Worm (Caenorhabditis elegans): Measurements from ENCODE around the gene srh-272.

DNA sequence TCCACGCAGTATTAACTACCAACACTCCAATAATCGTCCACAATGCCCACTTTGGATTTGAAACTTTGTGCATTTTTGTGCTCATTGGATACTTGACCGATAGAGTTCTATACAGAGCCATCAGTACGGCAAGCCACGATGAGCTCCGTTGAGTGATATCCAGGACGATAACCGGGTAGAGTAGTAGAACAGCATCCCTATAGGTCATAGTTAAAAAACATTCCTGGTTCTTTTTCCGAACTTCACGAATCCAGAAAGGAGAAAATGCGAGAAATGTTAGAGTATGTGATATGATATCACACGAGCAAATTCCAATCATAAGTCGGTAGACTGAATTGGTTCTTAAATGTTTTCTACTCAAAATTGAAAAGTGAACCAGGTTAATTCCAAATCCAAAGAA is 25.1 kb downstream of the srh-272 start:
- TF ChIP-seq skn-1 (tag; optimal IDR thresholded peaks at IDR 0.05), result no peak
- TF ChIP-seq lin-39 (tag; optimal IDR thresholded peaks at IDR 0.05), result no peak
- no peak for TF ChIP-seq ztf-11 (tag; optimal IDR thresholded peaks at IDR 0.05)
- no peak for TF ChIP-seq nhr-11 (tag; optimal IDR thresholded peaks at IDR 0.05)
- TF ChIP-seq fkh-10 (GFP tag; optimal IDR thresholded peaks at IDR 0.05), result no peak
- TF ChIP-seq pag-3 (tag; optimal IDR thresholded peaks at IDR 0.05; ENCODE audit: borderline replicate concordance, insufficient read depth), result no peak
- no peak for TF ChIP-seq nhr-77 (tag; optimal IDR thresholded peaks at IDR 0.05)
- no peak for TF ChIP-seq efl-3 (GFP tag; optimal IDR thresholded peaks at IDR 0.05)
